Fruit fly (Drosophila melanogaster) whole organism: ENCODE data around the gene CG13893.

Source experiments
- CG8478 ChIP-seq: fragments of >200 bp; optimal IDR thresholded peaks from 2 replicates; lab custom pipeline; 2018; ENCODE audit warnings: inconsistent platforms
- Dll ChIP-seq: fragments of >200 bp; optimal IDR thresholded peaks from 2 replicates; lab custom pipeline; 2017
- EcR ChIP-seq, 2 experiments: fragments of >200 bp; optimal IDR thresholded peaks; 2 replicates each; lab custom pipeline; 2017; ENCODE audit warnings: missing biosample characterization in 2 of 2, missing genetic modification characterization in 2 of 2, missing genetic modification reagents in 2 of 2
- psq ChIP-seq: fragments of >200 bp; optimal IDR thresholded peaks from 2 replicates; lab custom pipeline; 2017
- usp ChIP-seq: fragments of >200 bp; optimal IDR thresholded peaks from 2 replicates; lab custom pipeline; 2017; ENCODE audit warnings: missing biosample characterization, missing genetic modification characterization, mixed read lengths

- no peak for TF ChIP-seq CG8478 (lab: Kevin White, UChicago)
- no peak for TF ChIP-seq EcR (GFP tag; optimal IDR thresholded peaks at IDR 0.05; lab: Kevin White, UChicago)
- no peak for TF ChIP-seq usp (GFP tag; lab: Kevin White, UChicago)
- TF ChIP-seq Dll (lab: Kevin White, UChicago): no peak
- no peak for TF ChIP-seq psq
Observed at dm6 chr3L:638031-638414, 34.2 kb upstream of the CG13893 start.
